Fruit fly (Drosophila melanogaster): ENCODE data around the gene CG3961.

Gene CG3961

DNA sequence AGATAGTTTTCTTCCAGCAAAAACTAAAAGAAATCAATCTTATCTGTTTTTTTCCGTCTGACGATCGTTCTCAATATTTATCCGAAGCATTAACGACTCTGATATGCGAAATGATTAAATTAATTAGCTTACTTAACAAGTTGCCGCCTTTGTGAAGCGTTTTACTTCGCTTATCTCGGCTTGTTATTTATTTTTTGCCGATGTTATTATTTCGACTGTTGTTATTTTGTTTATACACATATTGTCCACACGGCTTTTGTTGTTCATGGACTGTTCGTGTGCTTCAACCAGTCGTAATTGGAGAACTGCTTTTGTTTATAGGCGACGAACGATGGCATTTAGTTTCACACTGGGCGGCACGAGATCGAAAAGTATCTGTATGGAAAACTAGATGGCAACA lies 57.0 kb downstream of the CG3961 start (continued):
- TF ChIP-seq tll (GFP tag; optimal IDR thresholded peaks at IDR 0.05) (no peak), CG10209 (GFP tag; optimal IDR thresholded peaks at IDR 0.05) (peak; percentile 24), CG11398 (GFP tag; optimal IDR thresholded peaks at IDR 0.05) (no peak), prd (optimal IDR thresholded peaks at IDR 0.05) (no peak), prd (GFP tag; IDR thresholded peaks at IDR 0.05) (no peak), CG7963 (GFP tag; IDR thresholded peaks at IDR 0.05; ENCODE audit: partially characterized antibody) (no peak), CG10147 (GFP tag; optimal IDR thresholded peaks at IDR 0.05) (peak; percentile 20), esg (GFP tag; conservative IDR thresholded peaks at IDR 0.05) (no peak), odd (GFP tag; optimal IDR thresholded peaks at IDR 0.05) (peak; percentile 35), CG2889 (GFP tag; IDR thresholded peaks at IDR 0.05) (no peak), Hr78 (GFP tag; optimal IDR thresholded peaks at IDR 0.05) (no peak), CG17612 (GFP tag; IDR thresholded peaks at IDR 0.05) (no peak), vvl (GFP tag; IDR thresholded peaks at IDR 0.05) (no peak), ftz-f1 (GFP tag; optimal IDR thresholded peaks at IDR 0.05) (no peak), E2f2 (GFP tag; IDR thresholded peaks at IDR 0.05) (no peak), pros (GFP tag; optimal IDR thresholded peaks at IDR 0.05) (no peak), CG13296 (GFP tag; optimal IDR thresholded peaks at IDR 0.05) (peak; percentile 15), CG8478 (optimal IDR thresholded peaks at IDR 0.05) (no peak), sd (tag; optimal IDR thresholded peaks at IDR 0.05) (no peak), gt (GFP tag; IDR thresholded peaks at IDR 0.05) (no peak), ash1 (GFP tag; optimal IDR thresholded peaks at IDR 0.05) (no peak), H2.0 (GFP tag; IDR thresholded peaks at IDR 0.05) (no peak), pb (GFP tag; optimal IDR thresholded peaks at IDR 0.05) (no peak), zen (tag; optimal IDR thresholded peaks at IDR 0.05) (no peak), CG1603 (tag; optimal IDR thresholded peaks at IDR 0.05) (no peak), bigmax (GFP tag; optimal IDR thresholded peaks at IDR 0.05) (no peak), HmgZ (tag; optimal IDR thresholded peaks at IDR 0.05) (no peak), CG1792 (GFP tag; optimal IDR thresholded peaks at IDR 0.05) (no peak), CG32532 (GFP tag; IDR thresholded peaks at IDR 0.05) (no peak), cas (GFP tag; IDR thresholded peaks at IDR 0.05) (no peak), CG42726 (GFP tag; IDR thresholded peaks at IDR 0.05; ENCODE audit: partially characterized antibody) (no peak), CG30431 (GFP tag; optimal IDR thresholded peaks at IDR 0.05) (no peak), amos (GFP tag; IDR thresholded peaks at IDR 0.05; ENCODE audit: partially characterized antibody) (no peak), dm (GFP tag; optimal IDR thresholded peaks at IDR 0.05) (no peak), Bdp1 (GFP tag; optimal IDR thresholded peaks at IDR 0.05) (no peak), CG9876 (GFP tag; optimal IDR thresholded peaks at IDR 0.05) (no peak), chn (GFP tag; optimal IDR thresholded peaks at IDR 0.05) (no peak), bab2 (GFP tag; optimal IDR thresholded peaks at IDR 0.05) (peak; percentile 31), PHDP (tag; optimal IDR thresholded peaks at IDR 0.05) (peak; percentile 53), sc (optimal IDR thresholded peaks at IDR 0.05) (no peak), sc (GFP tag; optimal IDR thresholded peaks at IDR 0.05) (no peak), row (GFP tag; IDR thresholded peaks at IDR 0.05) (no peak), CG8089 (GFP tag; optimal IDR thresholded peaks at IDR 0.05) (no peak), Poxn (GFP tag; IDR thresholded peaks at IDR 0.05) (no peak), mld (GFP tag; IDR thresholded peaks at IDR 0.05; ENCODE audit: partially characterized antibody) (no peak), Dip2 (GFP tag; IDR thresholded peaks at IDR 0.05) (no peak), schlank (tag; optimal IDR thresholded peaks at IDR 0.05) (peak; percentile 2), tx (GFP tag; optimal IDR thresholded peaks at IDR 0.05) (no peak), Dll (GFP tag; IDR thresholded peaks at IDR 0.05; ENCODE audit: partially characterized antibody) (no peak), dpn (GFP tag; optimal IDR thresholded peaks at IDR 0.05) (no peak), CG7372 (GFP tag; IDR thresholded peaks at IDR 0.05) (no peak), salm (tag; optimal IDR thresholded peaks at IDR 0.05) (no peak)

Measured in whole organism, embryonic.